Worm (Caenorhabditis elegans): ENCODE results near the gene ddo-3.
A peak's percentile ranks its signal among the peaks of the same experiment; 100 is the strongest.

ddo-3 gene

ce11 chrIII:6606022-6606467 is 18.4 kb downstream of the ddo-3 start (continued):
- TF ChIP-seq hlh-30 (tag; optimal IDR thresholded peaks at IDR 0.05; ENCODE audit: insufficient read depth) = peak; percentile 95
- TF ChIP-seq F49E8.2 (tag; optimal IDR thresholded peaks at IDR 0.05; ENCODE audit: borderline replicate concordance) = peak; percentile 29
- TF ChIP-seq attf-4 (tag; optimal IDR thresholded peaks at IDR 0.05) = no peak
- TF ChIP-seq tra-1 (GFP tag; IDR thresholded peaks at IDR 0.05) = peak; percentile 77
- TF ChIP-seq nhr-111 (GFP tag; optimal IDR thresholded peaks at IDR 0.05) = peak; percentile 49
- no peak for TF ChIP-seq F26F4.8 (GFP tag; conservative IDR thresholded peaks at IDR 0.05)
- peak; percentile 63; the same call in 1 of the 2 replicates for TF ChIP-seq nhr-42 (GFP tag; IDR thresholded peaks at IDR 0.05)
- TF ChIP-seq saeg-2 (GFP tag; IDR thresholded peaks at IDR 0.05) = peak; percentile 63; the same call in 1 of the 2 replicates
- no peak for TF ChIP-seq egl-27 (tag; optimal IDR thresholded peaks at IDR 0.05)
- no peak for TF ChIP-seq php-3 (GFP tag; IDR thresholded peaks at IDR 0.05)
- no peak for TF ChIP-seq dmd-8 (GFP tag; IDR thresholded peaks at IDR 0.05)
- TF ChIP-seq snpc-4 (tag; optimal IDR thresholded peaks at IDR 0.05) = no peak

DNA sequence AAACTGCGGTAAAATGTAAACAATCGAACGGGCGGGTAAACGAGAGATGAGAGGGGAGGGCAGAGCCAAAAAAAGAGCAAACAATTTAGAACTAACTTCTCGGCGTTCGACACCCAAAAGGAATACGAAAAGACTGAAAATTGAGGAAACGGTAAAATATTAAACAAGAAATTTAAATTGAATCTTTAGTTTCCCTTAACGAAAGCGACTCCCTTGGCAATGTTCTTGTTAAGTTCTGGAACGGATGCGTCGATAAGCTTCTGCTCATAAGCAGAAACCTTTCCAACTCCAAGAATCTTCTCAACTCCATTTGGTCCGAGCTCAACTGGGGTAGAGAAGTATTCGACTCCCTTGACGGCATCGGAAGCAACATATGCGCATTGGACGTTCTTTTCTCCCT is 19.0 kb downstream of the ddo-3 start:
- TF ChIP-seq snpc-1.2 (GFP tag; IDR thresholded peaks at IDR 0.05) (no peak), nhr-25 (tag; optimal IDR thresholded peaks at IDR 0.05; ENCODE audit: borderline replicate concordance, insufficient read depth) (no peak), F44E2.7 (GFP tag; IDR thresholded peaks at IDR 0.05) (no peak), pha-4 (GFP tag; IDR thresholded peaks at IDR 0.05) (no peak), pha-4 (tag; optimal IDR thresholded peaks at IDR 0.05) (no peak), tra-1 (GFP tag; IDR thresholded peaks at IDR 0.05) (no peak), unc-130 (GFP tag; optimal IDR thresholded peaks at IDR 0.05) (no peak)

- no peak for TF ChIP-seq ZK337.2 (GFP tag; IDR thresholded peaks at IDR 0.05)
- TF ChIP-seq nhr-10 (tag; optimal IDR thresholded peaks at IDR 0.05) = no peak
- peak; percentile 15; the same call in 1 of the 2 replicates for TF ChIP-seq set-16 (GFP tag; IDR thresholded peaks at IDR 0.05)
- peak; percentile 1 for TF ChIP-seq nhr-28 (tag; optimal IDR thresholded peaks at IDR 0.05)
- TF ChIP-seq ceh-28 (tag; optimal IDR thresholded peaks at IDR 0.05) = no peak
- TF ChIP-seq skn-1 (tag; optimal IDR thresholded peaks at IDR 0.05) = no peak
- no peak for TF ChIP-seq nhr-77 (tag; optimal IDR thresholded peaks at IDR 0.05)
- TF ChIP-seq attf-4 (tag; optimal IDR thresholded peaks at IDR 0.05) = no peak
- 0 out of 2 replicates have a peak, but pooled peaks have one; percentile 72 for TF ChIP-seq zfp-3 (GFP tag; conservative IDR thresholded peaks at IDR 0.05)
- no peak for TF ChIP-seq nhr-76 (tag; optimal IDR thresholded peaks at IDR 0.05)
- TF ChIP-seq cey-2 (tag; optimal IDR thresholded peaks at IDR 0.05; ENCODE audit: borderline replicate concordance, insufficient read depth) = no peak
- TF ChIP-seq aha-1 (tag) = peak; percentile 45
- 0 out of 2 replicates have a peak, but pooled peaks have one; percentile 23 for TF ChIP-seq lim-7 (GFP tag; IDR thresholded peaks at IDR 0.05)
- TF ChIP-seq ceh-44 (GFP tag; IDR thresholded peaks at IDR 0.05) = no peak
- no peak for TF ChIP-seq lin-38 (GFP tag; IDR thresholded peaks at IDR 0.05)
- no peak for TF ChIP-seq ces-1 (GFP tag; optimal IDR thresholded peaks at IDR 0.05)
- no peak for TF ChIP-seq gei-8 (GFP tag; optimal IDR thresholded peaks at IDR 0.05)
- no peak for TF ChIP-seq zip-11 (GFP tag; IDR thresholded peaks at IDR 0.05)
- no peak for TF ChIP-seq dve-1 (tag; optimal IDR thresholded peaks at IDR 0.05; ENCODE audit: insufficient read depth)
- TF ChIP-seq R02D3.7 (tag; optimal IDR thresholded peaks at IDR 0.05) = no peak
- TF ChIP-seq mxl-2 (GFP tag; conservative IDR thresholded peaks at IDR 0.05) = no peak
- TF ChIP-seq unc-62 (GFP tag; optimal IDR thresholded peaks at IDR 0.05 in 1 of 2) = no peak
- no peak for TF ChIP-seq unc-62 (tag; optimal IDR thresholded peaks at IDR 0.05)
- no peak for TF ChIP-seq php-3 (GFP tag; IDR thresholded peaks at IDR 0.05)
- TF ChIP-seq F49E8.2 (tag; optimal IDR thresholded peaks at IDR 0.05; ENCODE audit: borderline replicate concordance) = no peak
Measured at ce11 chrIII:6607067-6607466, 19.4 kb downstream of the ddo-3 start.

All from whole organism, L4 larva.